1 worm cellular context compared by ENCODE assay signal in the genomic region with DNA sequence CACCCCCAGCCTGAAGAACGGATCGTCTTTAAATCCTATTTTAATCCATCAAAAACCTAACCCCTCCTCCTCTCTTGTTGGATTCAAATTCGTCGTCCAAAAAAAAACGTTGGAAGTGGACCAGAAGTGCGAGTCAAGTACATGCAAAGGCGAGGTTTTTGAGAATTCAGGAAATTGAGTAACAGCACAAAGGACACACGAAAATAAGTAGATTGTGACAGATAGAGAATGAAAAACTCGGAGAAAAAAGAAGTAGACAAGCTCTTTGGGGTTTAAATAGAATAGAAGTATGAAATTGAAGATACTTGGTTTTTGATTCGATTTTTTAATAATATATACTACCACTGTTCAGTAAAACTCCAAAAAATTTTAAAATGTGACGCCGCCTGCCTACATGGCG.
TF ChIP-seq lines count a peak whose summit lies in the region.

No protein-coding gene starts in this region.

TF ChIP-seq in whole organism, L4 larva, 104 proteins besides CTCF, POLR2A, EP300 and RAD21 (continued from another document):
- TF ChIP-seq nhr-41 (GFP tag; IDR thresholded peaks at IDR 0.05; lab: Robert Waterston, UW) (no peak), ceh-20 (GFP tag; IDR thresholded peaks at IDR 0.05; lab: Robert Waterston, UW) (no peak)
